Fruit fly (Drosophila melanogaster): Measurements from ENCODE around the gene Spn77Bb.

The Spn77Bb gene

dm6 chr3L:20276615-20277014 lies 44.1 kb upstream of the Spn77Bb start (continued):
- TF ChIP-seq dmrt99B (tag; optimal IDR thresholded peaks at IDR 0.05) (peak; percentile 69), gfzf (GFP tag; optimal IDR thresholded peaks at IDR 0.05) (no peak), YL-1 (GFP tag; optimal IDR thresholded peaks at IDR 0.05) (no peak), CG12299 (tag; optimal IDR thresholded peaks at IDR 0.05) (no peak), vvl (GFP tag; IDR thresholded peaks at IDR 0.05) (0 out of 2 replicates have a peak, but pooled peaks have one; percentile 20), hkb (optimal IDR thresholded peaks at IDR 0.05) (no peak), hkb (GFP tag; IDR thresholded peaks at IDR 0.05) (peak; percentile 69; the same call in 1 of the 2 replicates), CG4730 (GFP tag; IDR thresholded peaks at IDR 0.05) (no peak), Antp (GFP tag; optimal IDR thresholded peaks at IDR 0.05) (peak; percentile 36), D19A (tag; optimal IDR thresholded peaks at IDR 0.05) (peak; percentile 36), Jarid2 (GFP tag; optimal IDR thresholded peaks at IDR 0.05) (peak; percentile 12), CG17802 (tag; optimal IDR thresholded peaks at IDR 0.05) (peak; percentile 5), scrt (GFP tag; optimal IDR thresholded peaks at IDR 0.05) (peak; percentile 45), prd (optimal IDR thresholded peaks at IDR 0.05) (no peak), prd (GFP tag; IDR thresholded peaks at IDR 0.05) (peak; percentile 42; the same call in 1 of the 3 replicates), CG7987 (GFP tag; optimal IDR thresholded peaks at IDR 0.05) (no peak), lab (GFP tag; optimal IDR thresholded peaks at IDR 0.05) (peak; percentile 71), CG11247 (GFP tag; IDR thresholded peaks at IDR 0.05) (0 out of 2 replicates have a peak, but pooled peaks have one; percentile 8), trh (GFP tag; optimal IDR thresholded peaks at IDR 0.05) (no peak), CG30403 (GFP tag; optimal IDR thresholded peaks at IDR 0.05) (peak; percentile 55), slbo (GFP tag; IDR thresholded peaks at IDR 0.05) (peak; percentile 55), CG12071 (GFP tag; optimal IDR thresholded peaks at IDR 0.05) (peak; percentile 36), Sox102F (GFP tag; optimal IDR thresholded peaks at IDR 0.05) (peak; percentile 68), Xbp1 (GFP tag; optimal IDR thresholded peaks at IDR 0.05) (peak; percentile 25), CG12155 (GFP tag; optimal IDR thresholded peaks at IDR 0.05) (no peak), CG7556 (GFP tag; optimal IDR thresholded peaks at IDR 0.05) (peak; percentile 69), Myb (GFP tag; optimal IDR thresholded peaks at IDR 0.05) (no peak), Ssrp (tag; optimal IDR thresholded peaks at IDR 0.05) (peak; percentile 26), CG18476 (GFP tag; optimal IDR thresholded peaks at IDR 0.05) (peak; percentile 37), NfI (GFP tag; optimal IDR thresholded peaks at IDR 0.05) (peak; percentile 34), ATbp (GFP tag; optimal IDR thresholded peaks at IDR 0.05) (peak; percentile 51), ttk (GFP tag; IDR thresholded peaks at IDR 0.05) (peak; percentile 45; the same call in 1 of the 2 replicates), CG10147 (GFP tag; optimal IDR thresholded peaks at IDR 0.05) (peak; percentile 7), CG12744 (GFP tag; optimal IDR thresholded peaks at IDR 0.05) (no peak), CG14441 (GFP tag; IDR thresholded peaks at IDR 0.05) (peak; percentile 42; the same call in 1 of the 2 replicates), CG2712 (tag; optimal IDR thresholded peaks at IDR 0.05) (peak; percentile 62), BEAF-32 (GFP tag; optimal IDR thresholded peaks at IDR 0.05) (no peak), CG10543 (GFP tag; optimal IDR thresholded peaks at IDR 0.05) (peak; percentile 23), CG17612 (GFP tag; IDR thresholded peaks at IDR 0.05) (no peak), cwo (GFP tag; optimal IDR thresholded peaks at IDR 0.05) (peak; percentile 63), CG6854 (GFP tag; optimal IDR thresholded peaks at IDR 0.05) (peak; percentile 15), Side (GFP tag; optimal IDR thresholded peaks at IDR 0.05) (peak; percentile 18), ci (GFP tag; IDR thresholded peaks at IDR 0.05) (peak; percentile 44; the same call in 1 of the 3 replicates), CG4854 (GFP tag; optimal IDR thresholded peaks at IDR 0.05) (peak; percentile 30), CG15514 (GFP tag; optimal IDR thresholded peaks at IDR 0.05) (peak; percentile 40), Sox100B (GFP tag; optimal IDR thresholded peaks at IDR 0.05) (peak; percentile 36), CG4424 (GFP tag; optimal IDR thresholded peaks at IDR 0.05) (peak; percentile 43), CG2678 (tag; optimal IDR thresholded peaks at IDR 0.05) (peak; percentile 71), Dek (tag; optimal IDR thresholded peaks at IDR 0.05) (peak; percentile 14), ash1 (GFP tag; optimal IDR thresholded peaks at IDR 0.05) (no peak)
